Worm (Caenorhabditis elegans) whole organism, L1 larva: ENCODE data around the gene Y116A8C.24.

Experiments
- Y116A8C.19 ChIP-seq: sonication (generic microtip); optimal IDR thresholded peaks from 2 replicates; lab custom pipeline; 2016; ENCODE audit warnings: missing compliant biosample characterization, missing genetic modification characterization, borderline replicate concordance
- blmp-1 ChIP-seq: fragments of 150-350 bp; optimal IDR thresholded peaks from 2 replicates; lab custom pipeline; 2014; ENCODE audit warnings: missing biosample characterization, missing genetic modification characterization
- ceh-8 ChIP-seq: fragments of 200-800 bp; sonication (Bioruptor generic); optimal IDR thresholded peaks from 2 replicates; lab custom pipeline; 2018; ENCODE audit warnings: mild to moderate bottlenecking, missing genetic modification characterization, moderate library complexity, missing compliant biosample characterization
- ceh-90 ChIP-seq: sonication (generic microtip); optimal IDR thresholded peaks from 2 replicates; lab custom pipeline; 2016; ENCODE audit warnings: missing genetic modification characterization, missing compliant biosample characterization
- dpl-1 ChIP-seq, 3 experiments: fragments of 150-350 bp in 2 of 3; sonication (generic microtip) in 1 of 3; optimal IDR thresholded peaks; 2 replicates each; lab custom pipeline; 2014 to 2017; ENCODE audit warnings: missing biosample characterization in 3 of 3, missing genetic modification characterization in 3 of 3, missing genetic modification reagents in 3 of 3
- dsc-1 ChIP-seq: sonication (generic microtip); optimal IDR thresholded peaks from 2 replicates; lab custom pipeline; 2016; ENCODE audit warnings: mild to moderate bottlenecking, missing genetic modification characterization, missing compliant biosample characterization
- elt-2 ChIP-seq: sonication (generic microtip); optimal IDR thresholded peaks from 2 replicates; lab custom pipeline; 2016; ENCODE audit warnings: missing genetic modification characterization, mild to moderate bottlenecking, inconsistent platforms, missing compliant biosample characterization, missing genetic modification reagents
- fos-1 ChIP-seq: fragments of 150-350 bp; optimal IDR thresholded peaks from 2 replicates; lab custom pipeline; 2014; ENCODE audit warnings: missing biosample characterization, missing genetic modification characterization
- grh-1 ChIP-seq: fragments of 200-800 bp; sonication (Bioruptor generic); IDR thresholded peaks from 2 replicates; pipeline ENCODE4 v1.3.6; 2022; ENCODE audit warnings: missing genetic modification reagents, missing genetic modification characterization, missing compliant biosample characterization
- hlh-17 ChIP-seq: fragments of 200-800 bp; sonication (Bioruptor generic); optimal IDR thresholded peaks from 2 replicates; lab custom pipeline; 2018; ENCODE audit warnings: missing genetic modification characterization, mild to moderate bottlenecking, missing compliant biosample characterization, moderate library complexity, borderline replicate concordance
- irx-1 ChIP-seq: sonication (generic microtip); optimal IDR thresholded peaks from 2 replicates; lab custom pipeline; 2016; ENCODE audit warnings: missing genetic modification characterization, missing compliant biosample characterization
- isw-1 ChIP-seq: fragments of 200-800 bp; sonication (Bioruptor generic); IDR thresholded peaks from 2 replicates; pipeline ENCODE4 v1.3.6; 2022; ENCODE audit warnings: missing genetic modification characterization, missing compliant biosample characterization
- lin-13 ChIP-seq: fragments of 150-350 bp; optimal IDR thresholded peaks from 2 replicates; lab custom pipeline; 2014; ENCODE audit warnings: missing biosample characterization, missing genetic modification reagents, missing genetic modification characterization
- lin-15B ChIP-seq: fragments of 150-350 bp; sonication (generic microtip); optimal IDR thresholded peaks from 3 replicates; lab custom pipeline; 2014; ENCODE audit warnings: missing biosample characterization, missing genetic modification characterization
- lin-35 ChIP-seq, 2 experiments: fragments of 150-350 bp; optimal IDR thresholded peaks; 2 replicates each; lab custom pipeline; 2014; ENCODE audit warnings: missing biosample characterization in 2 of 2, missing genetic modification characterization in 2 of 2, missing genetic modification reagents in 2 of 2
- lsy-2 ChIP-seq, 2 experiments: fragments of 150-350 bp; optimal IDR thresholded peaks; 2 replicates each; lab custom pipeline; 2014; ENCODE audit warnings: missing biosample characterization in 2 of 2, missing genetic modification characterization in 2 of 2
- mef-2 ChIP-seq: fragments of 150-350 bp; optimal IDR thresholded peaks from 2 replicates; lab custom pipeline; 2014; ENCODE audit warnings: missing biosample characterization, missing genetic modification characterization
- nhr-20 ChIP-seq: sonication (generic microtip); optimal IDR thresholded peaks from 2 replicates; lab custom pipeline; 2016; ENCODE audit warnings: mild to moderate bottlenecking, missing genetic modification characterization, missing compliant biosample characterization
- nhr-237 ChIP-seq: fragments of 150-350 bp; optimal IDR thresholded peaks from 2 replicates; lab custom pipeline; 2014; ENCODE audit warnings: missing biosample characterization, missing genetic modification characterization
- nhr-28 ChIP-seq: fragments of 150-350 bp; optimal IDR thresholded peaks from 2 replicates; lab custom pipeline; 2014; ENCODE audit warnings: missing biosample characterization, missing genetic modification characterization
- nhr-76 ChIP-seq: sonication (generic microtip); optimal IDR thresholded peaks from 2 replicates; lab custom pipeline; 2017; ENCODE audit warnings: missing biosample characterization, missing genetic modification characterization
- nhr-77 ChIP-seq: fragments of 150-350 bp; optimal IDR thresholded peaks from 2 replicates; lab custom pipeline; 2014; ENCODE audit warnings: missing biosample characterization, missing genetic modification characterization
- nhr-84 ChIP-seq: sonication (generic microtip); optimal IDR thresholded peaks from 2 replicates; lab custom pipeline; 2017; ENCODE audit warnings: missing biosample characterization, missing genetic modification characterization
- nhr-85 ChIP-seq: sonication (generic microtip); peaks from one replicate; lab custom pipeline; 2016; ENCODE audit warnings: missing genetic modification characterization, inconsistent platforms, missing compliant biosample characterization
- pag-3 ChIP-seq: sonication (generic microtip); optimal IDR thresholded peaks from 2 replicates; lab custom pipeline; 2017; ENCODE audit warnings: missing genetic modification characterization, mild to moderate bottlenecking, missing compliant biosample characterization, antibody characterized with exemption, borderline replicate concordance; ENCODE audit not compliant: insufficient read depth
- snu-23 ChIP-seq: sonication (generic microtip); optimal IDR thresholded peaks from 2 replicates; lab custom pipeline; 2016; ENCODE audit warnings: missing genetic modification characterization, missing compliant biosample characterization
- sox-4 ChIP-seq: sonication (generic microtip); optimal IDR thresholded peaks from 2 replicates; lab custom pipeline; 2016; ENCODE audit warnings: missing genetic modification characterization, missing compliant biosample characterization
- sptf-1 ChIP-seq: fragments of 150-350 bp; optimal IDR thresholded peaks from 2 replicates; lab custom pipeline; 2014; ENCODE audit warnings: missing biosample characterization, missing genetic modification characterization
- sup-37 ChIP-seq: fragments of 200-800 bp; sonication (Bioruptor generic); optimal IDR thresholded peaks from 2 replicates; lab custom pipeline; 2018; ENCODE audit warnings: mild to moderate bottlenecking, missing genetic modification characterization, missing compliant biosample characterization
- tlp-1 ChIP-seq: fragments of 150-350 bp; optimal IDR thresholded peaks from 2 replicates; lab custom pipeline; 2014; ENCODE audit warnings: missing biosample characterization, missing genetic modification characterization
- unc-62 ChIP-seq: fragments of 150-350 bp; optimal IDR thresholded peaks from 2 replicates; lab custom pipeline; 2014; ENCODE audit warnings: missing biosample characterization, missing genetic modification reagents, missing genetic modification characterization
- unc-98 ChIP-seq: fragments of 200-800 bp; sonication (Bioruptor generic); IDR thresholded peaks from 2 replicates; pipeline ENCODE4 v1.3.6; 2022; ENCODE audit warnings: missing genetic modification characterization, missing compliant biosample characterization
- xbp-1 ChIP-seq: sonication (generic microtip); optimal IDR thresholded peaks from 2 replicates; lab custom pipeline; 2016; ENCODE audit warnings: missing genetic modification characterization, missing compliant biosample characterization
- zag-1 ChIP-seq: fragments of 150-350 bp; optimal IDR thresholded peaks from 2 replicates; lab custom pipeline; 2014; ENCODE audit warnings: missing biosample characterization, missing genetic modification characterization
- zip-4 ChIP-seq: fragments of 200-800 bp; sonication (Bioruptor generic); optimal IDR thresholded peaks from 2 replicates; lab custom pipeline; 2018; ENCODE audit warnings: mild to moderate bottlenecking, missing genetic modification characterization, moderate library complexity, missing compliant biosample characterization
- ztf-4 ChIP-seq: fragments of 150-350 bp; optimal IDR thresholded peaks from 2 replicates; lab custom pipeline; 2014; ENCODE audit warnings: missing biosample characterization, missing genetic modification characterization

The Y116A8C.24 gene

ce11 chrIV:17118585-17118984 is 47.9 kb upstream of the Y116A8C.24 start, which contains the start of gene uaf-2 (continued):
- no peak for TF ChIP-seq fos-1 (tag; lab: Kevin White, UChicago)
- peak; percentile 7 for TF ChIP-seq lin-15B (tag; lab: Kevin White, UChicago)
- no peak for TF ChIP-seq elt-2 (tag; lab: Kevin White, UChicago)
- no peak for TF ChIP-seq Y116A8C.19 (tag; lab: Kevin White, UChicago)
- TF ChIP-seq grh-1 = no peak
- no peak for TF ChIP-seq unc-98
- no peak for TF ChIP-seq ceh-90 (tag; lab: Kevin White, UChicago)
- TF ChIP-seq unc-62 (GFP tag; lab: Kevin White, UChicago) = no peak
- TF ChIP-seq nhr-20 (tag; lab: Kevin White, UChicago) = peak; percentile 28
- TF ChIP-seq nhr-28 (tag; lab: Kevin White, UChicago) = no peak
- TF ChIP-seq nhr-85 = no peak
- no peak for TF ChIP-seq pag-3 (tag; lab: Kevin White, UChicago)
- no peak for TF ChIP-seq zag-1 (tag; lab: Kevin White, UChicago)
- TF ChIP-seq zip-4 (GFP tag; lab: Kevin White, UChicago) = no peak
- peak in 1 of 2 experiments; percentile 52 for TF ChIP-seq lsy-2 (tag; optimal IDR thresholded peaks at IDR 0.05; lab: Kevin White, UChicago)
- peak; percentile 51 for TF ChIP-seq snu-23 (GFP tag; lab: Kevin White, UChicago)
- no peak for TF ChIP-seq dsc-1
- no peak for TF ChIP-seq sptf-1 (tag; lab: Kevin White, UChicago)
- no peak for TF ChIP-seq isw-1 (GFP tag; lab: Robert Waterston, UW)
- TF ChIP-seq xbp-1 (tag; lab: Kevin White, UChicago) = peak; percentile 0
- TF ChIP-seq nhr-84 (tag; lab: Kevin White, UChicago) = no peak
- peak; percentile 26 for TF ChIP-seq blmp-1 (tag; lab: Kevin White, UChicago)
- TF ChIP-seq hlh-17 (GFP tag; lab: Kevin White, UChicago) = no peak
- no peak for TF ChIP-seq sox-4 (tag; lab: Kevin White, UChicago)
- peak; percentile 17 to 51 for TF ChIP-seq lin-35 (GFP tag; optimal IDR thresholded peaks at IDR 0.05; lab: Kevin White, UChicago)
- TF ChIP-seq mef-2 (tag; lab: Kevin White, UChicago) = no peak
- no peak for TF ChIP-seq ceh-8 (GFP tag; lab: Kevin White, UChicago)
- TF ChIP-seq nhr-237 (tag; lab: Kevin White, UChicago) = no peak
- TF ChIP-seq lin-13 (GFP tag; lab: Kevin White, UChicago) = no peak

- TF ChIP-seq ceh-8 (GFP tag; lab: Kevin White, UChicago) = peak; percentile 21
- no peak for TF ChIP-seq sup-37 (GFP tag; lab: Kevin White, UChicago)
These were observed 46.1 kb upstream of the Y116A8C.24 start for ce11 chrIV:17116821-17117220.

DNA sequence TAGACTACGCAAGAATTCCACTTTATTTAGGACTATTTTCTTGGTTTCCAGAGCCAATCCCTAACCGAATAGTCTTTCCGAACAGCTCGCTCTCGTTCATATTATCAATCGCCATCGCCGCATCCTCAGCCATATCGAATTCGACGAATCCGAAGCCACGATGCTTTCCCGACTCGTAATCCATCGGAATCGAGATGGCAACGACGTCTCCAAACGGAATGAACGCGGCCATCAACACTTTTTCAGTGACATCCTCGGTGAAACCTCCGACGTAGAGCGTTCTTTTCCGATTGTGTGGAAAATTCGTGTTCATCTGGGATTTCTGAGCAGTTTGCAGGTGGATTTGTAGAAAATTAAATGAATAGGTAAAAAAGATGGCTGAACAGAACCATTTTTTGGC is 45.7 kb upstream of the Y116A8C.24 start, which contains the start of gene cyn-13:
Gene cyn-13 (minus strand): TSS at position 313 of the 400 bp plus-strand sequence.
- TF ChIP-seq nhr-77 (tag; lab: Kevin White, UChicago) = no peak

- TF ChIP-seq nhr-20 (tag; lab: Kevin White, UChicago) (no peak), irx-1 (no peak), ceh-90 (tag; lab: Kevin White, UChicago) (no peak), dpl-1 (GFP tag; optimal IDR thresholded peaks at IDR 0.05; lab: Kevin White, UChicago) (no peak), tlp-1 (tag; lab: Kevin White, UChicago) (no peak), nhr-76 (no peak), ztf-4 (tag; lab: Kevin White, UChicago) (no peak)
These were observed 41.1 kb upstream of the Y116A8C.24 start, which contains the start of gene Y116A8C.33 for ce11 chrIV:17111813-17112212. Gene Y116A8C.33, plus strand, starts transcription at chrIV:17112113.
